Worm (Caenorhabditis elegans) whole organism, L2 larva: Measurements from ENCODE around the gene srh-213.
A peak's percentile ranks its signal among the peaks of the same experiment; 100 is the strongest.
"Not testable (repeated sequence)": the region's sequence is repeated elsewhere in the genome, so short reads cannot be mapped to it uniquely, and the experiment has no call there.

Source experiments
- F13H6.1 ChIP-seq: sonication (generic microtip); optimal IDR thresholded peaks from 2 replicates; lab custom pipeline; 2016; ENCODE audit warnings: missing genetic modification characterization, missing compliant biosample characterization
- R02D3.7 ChIP-seq: fragments of 150-350 bp; optimal IDR thresholded peaks from 2 replicates; lab custom pipeline; 2014; ENCODE audit warnings: missing biosample characterization, missing genetic modification characterization
- aly-2 ChIP-seq: fragments of 150-350 bp; optimal IDR thresholded peaks from 2 replicates; lab custom pipeline; 2014; ENCODE audit warnings: missing biosample characterization, missing genetic modification characterization
- blmp-1 ChIP-seq: sonication (generic microtip); optimal IDR thresholded peaks from 2 replicates; lab custom pipeline; 2017; ENCODE audit warnings: missing genetic modification characterization, mild to moderate bottlenecking, missing compliant biosample characterization, antibody characterized with exemption, moderate library complexity; ENCODE audit not compliant: insufficient read depth
- ceh-16 ChIP-seq: fragments of 150-350 bp; optimal IDR thresholded peaks from 2 replicates; lab custom pipeline; 2014; ENCODE audit warnings: missing biosample characterization, missing genetic modification characterization
- ceh-82 ChIP-seq: fragments of 150-350 bp; optimal IDR thresholded peaks from 2 replicates; lab custom pipeline; 2014; ENCODE audit warnings: missing biosample characterization, missing genetic modification characterization
- crh-2 ChIP-seq: sonication (generic microtip); optimal IDR thresholded peaks from 2 replicates; lab custom pipeline; 2017; ENCODE audit warnings: missing biosample characterization, missing genetic modification characterization
- dmd-4 ChIP-seq: sonication (generic microtip); optimal IDR thresholded peaks from 2 replicates; lab custom pipeline; 2017; ENCODE audit warnings: missing biosample characterization, missing genetic modification characterization
- elt-1 ChIP-seq: fragments of 150-350 bp; optimal IDR thresholded peaks from 2 replicates; lab custom pipeline; 2014; ENCODE audit warnings: missing biosample characterization, missing genetic modification characterization
- elt-3 ChIP-seq: sonication (generic microtip); optimal IDR thresholded peaks from 2 replicates; lab custom pipeline; 2017; ENCODE audit warnings: missing biosample characterization, missing genetic modification characterization
- fos-1 ChIP-seq: fragments of 150-350 bp; optimal IDR thresholded peaks from 2 replicates; lab custom pipeline; 2014; ENCODE audit warnings: missing biosample characterization, missing genetic modification characterization
- gmeb-1 ChIP-seq: fragments of 150-350 bp; optimal IDR thresholded peaks from 2 replicates; lab custom pipeline; 2014; ENCODE audit warnings: missing biosample characterization, missing genetic modification characterization
- lin-11 ChIP-seq: fragments of 150-350 bp; sonication (generic microtip); optimal IDR thresholded peaks from 2 replicates; lab custom pipeline; 2014; ENCODE audit warnings: missing biosample characterization, missing genetic modification characterization, inconsistent platforms, mixed read lengths
- lin-13 ChIP-seq: fragments of 150-350 bp; optimal IDR thresholded peaks from 2 replicates; lab custom pipeline; 2014; ENCODE audit warnings: missing biosample characterization, missing genetic modification reagents, missing genetic modification characterization
- lin-39 ChIP-seq: fragments of 150-350 bp; optimal IDR thresholded peaks from 2 replicates; lab custom pipeline; 2014; ENCODE audit warnings: missing biosample characterization, missing genetic modification reagents, missing genetic modification characterization
- lsy-2 ChIP-seq, 2 experiments: fragments of 150-350 bp in 1 of 2; sonication (generic microtip) in 1 of 2; optimal IDR thresholded peaks; 2 replicates each; lab custom pipeline; 2014 to 2017; ENCODE audit warnings: missing biosample characterization in 2 of 2, missing genetic modification characterization in 2 of 2
- mab-5 ChIP-seq: fragments of 150-350 bp; optimal IDR thresholded peaks from 2 replicates; lab custom pipeline; 2014; ENCODE audit warnings: missing biosample characterization, missing genetic modification characterization
- nhr-12 ChIP-seq: fragments of 150-350 bp; optimal IDR thresholded peaks from 2 replicates; lab custom pipeline; 2014; ENCODE audit warnings: missing biosample characterization, missing genetic modification characterization
- nhr-129 ChIP-seq: fragments of 150-350 bp; optimal IDR thresholded peaks from 2 replicates; lab custom pipeline; 2014; ENCODE audit warnings: missing biosample characterization, missing genetic modification characterization
- nhr-21 ChIP-seq: fragments of 150-350 bp; optimal IDR thresholded peaks from 2 replicates; lab custom pipeline; 2014; ENCODE audit warnings: missing biosample characterization, missing genetic modification characterization
- nhr-23 ChIP-seq: fragments of 150-350 bp; optimal IDR thresholded peaks from 2 replicates; lab custom pipeline; 2014; ENCODE audit warnings: missing biosample characterization, missing genetic modification reagents, missing genetic modification characterization
- nhr-25 ChIP-seq: fragments of 150-350 bp; sonication (generic microtip); optimal IDR thresholded peaks from 3 replicates; lab custom pipeline; 2014; ENCODE audit warnings: missing biosample characterization, missing genetic modification characterization
- peb-1 ChIP-seq: fragments of 150-350 bp; optimal IDR thresholded peaks from 2 replicates; lab custom pipeline; 2014; ENCODE audit warnings: missing biosample characterization, missing genetic modification characterization
- sem-4 ChIP-seq: fragments of 150-350 bp; optimal IDR thresholded peaks from 2 replicates; lab custom pipeline; 2014; ENCODE audit warnings: missing biosample characterization, missing genetic modification reagents, missing genetic modification characterization
- sma-3 ChIP-seq: sonication (generic microtip); optimal IDR thresholded peaks from 2 replicates; lab custom pipeline; 2016; ENCODE audit warnings: missing genetic modification reagents, missing genetic modification characterization, missing compliant biosample characterization
- sma-9 ChIP-seq, 2 experiments: fragments of 150-350 bp in 1 of 2; sonication (generic microtip) in 1 of 2; optimal IDR thresholded peaks; 2 replicates each; lab custom pipeline; 2014 to 2016; ENCODE audit warnings: missing genetic modification characterization in 2 of 2, mild to moderate bottlenecking in 1 of 2, missing biosample characterization in 1 of 2, missing compliant biosample characterization in 1 of 2, missing genetic modification reagents in 1 of 2, moderate library complexity in 1 of 2
- snpc-4 ChIP-seq: fragments of 150-350 bp; optimal IDR thresholded peaks from 2 replicates; lab custom pipeline; 2014; ENCODE audit warnings: missing biosample characterization, missing genetic modification characterization
- unc-55 ChIP-seq: fragments of 150-350 bp; sonication (generic microtip); optimal IDR thresholded peaks from 3 replicates; lab custom pipeline; 2014; ENCODE audit warnings: missing biosample characterization, missing genetic modification reagents, missing genetic modification characterization
- unc-62 ChIP-seq: fragments of 150-350 bp; optimal IDR thresholded peaks from 2 replicates; lab custom pipeline; 2014; ENCODE audit warnings: missing biosample characterization, missing genetic modification reagents, missing genetic modification characterization
- zag-1 ChIP-seq: fragments of 150-350 bp; optimal IDR thresholded peaks from 2 replicates; lab custom pipeline; 2014; ENCODE audit warnings: missing biosample characterization, missing genetic modification characterization
- ztf-1 ChIP-seq: fragments of 200-800 bp; sonication (Bioruptor generic); conservative IDR thresholded peaks from 2 replicates; pipeline ENCODE4 v1.3.6; 2022; ENCODE audit warnings: missing genetic modification characterization, missing compliant biosample characterization
- ztf-11 ChIP-seq: sonication (generic microtip); optimal IDR thresholded peaks from 2 replicates; lab custom pipeline; 2017; ENCODE audit warnings: missing biosample characterization, missing genetic modification characterization

Gene srh-213

DNA sequence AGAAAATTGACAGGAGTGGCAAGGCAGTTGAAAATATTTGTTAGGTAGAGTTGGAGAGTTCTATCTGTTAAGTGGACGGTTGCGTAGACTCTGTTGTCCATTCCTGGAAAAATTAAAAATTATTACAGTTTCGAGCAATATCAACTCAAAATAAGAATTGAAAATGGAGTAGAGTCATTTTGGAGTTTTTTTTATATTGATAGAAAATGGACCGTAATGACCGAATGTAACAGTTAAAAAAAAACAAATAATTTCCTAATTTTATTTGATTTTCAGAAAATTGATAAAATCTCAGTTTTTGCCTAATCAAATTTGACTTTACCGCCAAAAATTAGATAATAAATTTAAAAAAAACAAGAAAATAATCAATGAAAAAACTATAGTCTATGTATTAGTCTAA lies 32.1 kb upstream of the srh-213 start, which contains the start of gene F59B1.4:
TSS of gene F59B1.4 (minus strand) at position 101 of the 400 bp plus-strand sequence.
- TF ChIP-seq ztf-1 (GFP tag; lab: Robert Waterston, UW) (no peak), lsy-2 (tag; optimal IDR thresholded peaks at IDR 0.05; lab: Kevin White, UChicago) (no peak), ceh-16 (tag; lab: Kevin White, UChicago) (no peak), sma-9 (GFP tag; optimal IDR thresholded peaks at IDR 0.05; lab: Kevin White, UChicago) (no peak), sma-9 (tag; optimal IDR thresholded peaks at IDR 0.05; lab: Kevin White, UChicago) (no peak), ztf-11 (tag; lab: Kevin White, UChicago) (no peak), gmeb-1 (tag; lab: Kevin White, UChicago) (no peak), nhr-12 (tag; lab: Kevin White, UChicago) (no peak), dmd-4 (tag; lab: Kevin White, UChicago) (no peak), peb-1 (tag; lab: Kevin White, UChicago) (no peak), snpc-4 (tag; lab: Kevin White, UChicago) (no peak), sem-4 (tag; lab: Kevin White, UChicago) (no peak)

DNA sequence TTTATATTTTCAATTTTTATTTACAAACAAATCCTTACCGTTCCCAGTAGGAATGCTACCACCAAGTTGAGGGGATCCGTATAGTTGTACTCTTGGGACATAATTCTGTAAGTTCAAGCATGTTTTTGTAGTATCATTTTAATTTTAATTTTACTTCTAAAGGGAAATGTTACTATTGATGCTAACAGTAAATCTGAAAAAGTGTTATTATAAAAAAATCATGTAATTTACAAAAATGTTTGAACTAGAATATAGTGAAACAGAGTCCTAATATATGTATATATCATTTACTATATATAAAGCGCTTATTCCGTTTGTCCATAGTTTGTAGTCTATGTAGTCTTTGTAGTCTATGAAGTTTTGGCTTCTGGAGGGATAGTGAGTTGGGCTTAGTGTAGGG lies 25.8 kb upstream of the srh-213 start, which contains the start of gene srx-93:
TSS of gene srx-93 (minus strand) at position 101 of the 400 bp plus-strand sequence.
- TF ChIP-seq elt-1, elt-3, lin-39 (tag; lab: Kevin White, UChicago): not testable (repeated sequence)

DNA sequence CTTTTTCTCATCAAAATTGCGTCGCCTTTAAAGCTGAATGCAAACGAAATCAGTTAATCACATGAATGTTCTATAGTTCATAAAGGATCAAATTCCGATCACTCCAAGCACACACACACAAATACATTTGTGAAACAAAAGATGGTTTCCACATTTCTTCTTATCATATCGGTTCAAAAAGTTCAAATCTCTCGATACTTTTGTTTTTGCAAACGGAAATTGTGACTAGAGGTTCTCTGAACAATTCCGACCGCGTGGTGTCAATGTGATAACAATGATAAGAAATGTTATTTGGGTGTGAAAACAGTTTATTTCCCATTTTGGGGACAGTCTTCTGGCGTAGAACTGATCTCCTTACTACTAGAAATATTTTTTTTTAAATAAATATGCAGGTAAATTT lies 22.0 kb upstream of the srh-213 start:
- TF ChIP-seq sma-9 (GFP tag; optimal IDR thresholded peaks at IDR 0.05; lab: Kevin White, UChicago) (peak; percentile 59), sma-9 (tag; optimal IDR thresholded peaks at IDR 0.05; lab: Kevin White, UChicago) (no peak), blmp-1 (tag; lab: Kevin White, UChicago) (no peak), nhr-21 (peak; percentile 35), ztf-11 (tag; lab: Kevin White, UChicago) (no peak)

DNA sequence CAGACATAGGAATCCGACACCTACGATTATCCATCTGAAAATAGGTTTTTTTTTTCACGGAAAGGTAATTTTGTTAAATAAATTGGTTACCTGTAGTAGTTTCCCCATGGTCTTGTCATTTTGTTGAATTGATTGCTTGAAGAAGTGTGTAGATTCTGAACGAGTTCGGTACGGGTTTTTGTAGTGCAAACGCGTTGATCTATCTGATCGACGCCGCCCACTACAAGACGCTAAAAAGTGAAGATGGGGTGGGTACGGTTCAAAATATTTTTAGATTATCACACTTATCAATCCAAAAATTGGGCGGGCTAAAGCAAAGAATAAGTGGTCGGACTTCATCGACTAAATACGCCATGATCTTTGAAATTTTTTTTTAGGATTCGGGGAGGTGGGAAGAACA lies 19.6 kb upstream of the srh-213 start, which contains the start of gene T22F3.11:
TSS of gene T22F3.11 (minus strand) at position 157 of the 400 bp plus-strand sequence.
- no peak for TF ChIP-seq crh-2 (tag; lab: Kevin White, UChicago)
- no peak for TF ChIP-seq nhr-21
- no peak for TF ChIP-seq elt-1 (tag; lab: Kevin White, UChicago)
- TF ChIP-seq F13H6.1 (tag; lab: Kevin White, UChicago): no peak
- no peak for TF ChIP-seq peb-1 (tag; lab: Kevin White, UChicago)
- TF ChIP-seq elt-3 (tag; lab: Kevin White, UChicago): no peak
- TF ChIP-seq lin-11 (tag; lab: Kevin White, UChicago): no peak
- no peak for TF ChIP-seq lin-39 (tag; lab: Kevin White, UChicago)
- TF ChIP-seq ceh-82: no peak
- no peak for TF ChIP-seq blmp-1 (tag; lab: Kevin White, UChicago)
- no peak for TF ChIP-seq ceh-16 (tag; lab: Kevin White, UChicago)
- TF ChIP-seq mab-5 (tag; lab: Kevin White, UChicago): no peak
- no peak for TF ChIP-seq lsy-2 (tag; optimal IDR thresholded peaks at IDR 0.05; lab: Kevin White, UChicago)
- TF ChIP-seq sma-3 (GFP tag; lab: Kevin White, UChicago): no peak
- TF ChIP-seq nhr-23 (tag; lab: Kevin White, UChicago): no peak
- TF ChIP-seq snpc-4 (tag; lab: Kevin White, UChicago): no peak
- no peak for TF ChIP-seq zag-1 (tag; lab: Kevin White, UChicago)
- no peak for TF ChIP-seq unc-55 (GFP tag; lab: Kevin White, UChicago)
- TF ChIP-seq lin-13 (GFP tag; lab: Kevin White, UChicago): no peak
- TF ChIP-seq nhr-129 (tag; lab: Kevin White, UChicago): no peak

DNA sequence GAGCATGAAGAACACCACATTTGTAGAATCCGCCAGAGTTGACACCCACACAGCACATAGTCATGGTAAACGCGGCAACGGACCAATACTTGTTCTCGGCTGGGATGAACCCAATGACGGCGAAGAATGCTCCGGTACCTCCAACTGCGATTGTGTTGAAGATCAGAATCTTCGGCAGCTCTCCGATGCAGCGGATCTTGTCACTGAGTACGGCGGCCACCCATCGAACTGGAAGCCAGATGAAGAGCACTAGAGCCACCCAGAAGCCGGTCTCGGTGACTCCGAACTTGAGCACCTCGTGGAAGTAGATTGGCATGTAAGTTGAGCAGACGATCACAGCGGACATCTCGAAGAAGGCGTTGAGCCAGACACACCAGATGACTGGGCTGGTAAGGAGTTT lies 18.2 kb upstream of the srh-213 start:
- no peak for TF ChIP-seq crh-2 (tag; lab: Kevin White, UChicago)
- no peak for TF ChIP-seq nhr-21
- no peak for TF ChIP-seq F13H6.1 (tag; lab: Kevin White, UChicago)
- TF ChIP-seq blmp-1 (tag; lab: Kevin White, UChicago): no peak
- TF ChIP-seq elt-1 (tag; lab: Kevin White, UChicago): no peak
- TF ChIP-seq, all 48 proteins: peak for 0

DNA sequence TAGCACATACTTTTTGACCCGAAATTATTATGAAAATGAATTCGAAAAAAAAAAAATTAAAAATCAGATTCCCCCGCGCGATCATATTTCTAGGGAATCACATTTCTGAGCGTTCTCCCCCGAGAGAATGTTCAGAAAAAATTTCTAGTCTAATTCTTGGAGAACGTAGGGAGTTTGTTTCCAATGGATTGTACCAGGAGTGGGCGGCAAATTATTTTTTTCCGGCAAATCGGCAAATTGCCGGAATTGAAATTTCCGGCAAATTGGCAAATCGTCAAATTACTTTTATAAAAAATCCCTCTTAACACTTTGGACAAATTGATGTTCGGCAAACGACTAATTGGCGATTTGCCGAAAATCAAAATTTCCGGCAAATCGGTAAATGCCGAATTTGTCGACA lies 16.8 kb upstream of the srh-213 start, which contains the start of gene T22F3.10:
TSS of gene T22F3.10 (minus strand) at position 101 of the 400 bp plus-strand sequence.
- TF ChIP-seq R02D3.7 (no peak), nhr-25 (tag; lab: Kevin White, UChicago) (no peak), fos-1 (tag; lab: Kevin White, UChicago) (no peak), unc-62 (GFP tag; lab: Kevin White, UChicago) (no peak), nhr-23 (tag; lab: Kevin White, UChicago) (no peak), aly-2 (no peak)
